Worm (Caenorhabditis elegans) whole organism, L1 larva: ENCODE data around the gene fars-3.

ENCODE experiments used
- pag-3 ChIP-seq: sonication (generic microtip); optimal IDR thresholded peaks from 2 replicates; lab custom pipeline; 2017; ENCODE audit warnings: missing genetic modification characterization, mild to moderate bottlenecking, missing compliant biosample characterization, antibody characterized with exemption, borderline replicate concordance; ENCODE audit not compliant: insufficient read depth
- snpc-4 ChIP-seq: fragments of 150-350 bp; optimal IDR thresholded peaks from 2 replicates; lab custom pipeline; 2014; ENCODE audit warnings: missing biosample characterization, missing genetic modification characterization

ce11 chrII:8494228-8494717 lies 29.6 kb downstream of the fars-3 start, which contains the start of gene M05D6.9:
- TF ChIP-seq snpc-4 (tag; lab: Kevin White, UChicago) (no peak), pag-3 (no peak)
